Worm (Caenorhabditis elegans) whole organism, L4 larva: ENCODE measurements around the gene tag-151.

Source experiments
- D1046.2 ChIP-seq: fragments of 200-800 bp; sonication (Bioruptor generic); IDR thresholded peaks from 2 replicates; pipeline ENCODE4 v1.3.6; 2022; ENCODE audit warnings: missing genetic modification characterization, missing compliant biosample characterization
- F10B5.3 ChIP-seq: sonication (generic microtip); optimal IDR thresholded peaks from 2 replicates; lab custom pipeline; 2016; ENCODE audit warnings: mild to moderate bottlenecking, missing genetic modification characterization, missing compliant biosample characterization
- F26F4.8 ChIP-seq: fragments of 200-800 bp; sonication (Bioruptor generic); conservative IDR thresholded peaks from 2 replicates; pipeline ENCODE4 v1.3.6; 2022; ENCODE audit warnings: missing genetic modification characterization, missing compliant biosample characterization
- F44E2.7 ChIP-seq: fragments of 200-800 bp; sonication (Bioruptor generic); IDR thresholded peaks from 2 replicates; pipeline ENCODE4 v2.1.2; 2022; ENCODE audit warnings: missing genetic modification characterization, missing compliant biosample characterization
- F49E8.2 ChIP-seq: sonication (generic microtip); optimal IDR thresholded peaks from 2 replicates; lab custom pipeline; 2016; ENCODE audit warnings: missing compliant biosample characterization, mild to moderate bottlenecking, missing genetic modification characterization, borderline replicate concordance
- R02D3.7 ChIP-seq: fragments of 150-350 bp; sonication (generic microtip); optimal IDR thresholded peaks from 3 replicates; lab custom pipeline; 2014; ENCODE audit warnings: missing biosample characterization, missing genetic modification characterization
- T26A8.4 ChIP-seq: fragments of 200-800 bp; sonication (Bioruptor generic); IDR thresholded peaks from 2 replicates; pipeline ENCODE4 v1.3.6; 2022; ENCODE audit warnings: missing genetic modification characterization, missing compliant biosample characterization
- Y48G9A.11 ChIP-seq: fragments of 200-800 bp; sonication (Bioruptor generic); IDR thresholded peaks from 2 replicates; pipeline ENCODE4 v1.3.6; 2022; ENCODE audit warnings: missing genetic modification reagents, missing genetic modification characterization, missing compliant biosample characterization
- Y5F2A.4 ChIP-seq: fragments of 200-800 bp; sonication (Bioruptor generic); optimal IDR thresholded peaks from 2 replicates; lab custom pipeline; 2018; ENCODE audit warnings: mild to moderate bottlenecking, missing genetic modification characterization, missing compliant biosample characterization
- ZK337.2 ChIP-seq: fragments of 200-800 bp; sonication (Bioruptor generic); IDR thresholded peaks from 2 replicates; pipeline ENCODE4 v1.3.6; 2022; ENCODE audit warnings: missing genetic modification reagents, missing genetic modification characterization, missing compliant biosample characterization
- ama-1 ChIP-seq: fragments of 150-350 bp; optimal IDR thresholded peaks from 2 replicates; lab custom pipeline; 2014; ENCODE audit warnings: inconsistent platforms, mixed read lengths
- ceh-44 ChIP-seq: fragments of 200-800 bp; sonication (Bioruptor generic); IDR thresholded peaks from 2 replicates; pipeline ENCODE4 v1.3.6; 2022; ENCODE audit warnings: missing genetic modification reagents, missing genetic modification characterization, missing compliant biosample characterization
- cey-2 ChIP-seq: sonication (generic microtip); optimal IDR thresholded peaks from 3 replicates; lab custom pipeline; 2017; ENCODE audit warnings: missing genetic modification characterization, mild to moderate bottlenecking, missing compliant biosample characterization, antibody characterized with exemption, borderline replicate concordance; ENCODE audit not compliant: insufficient read depth
- ctbp-1 ChIP-seq: fragments of 200-800 bp; sonication (Bioruptor generic); IDR thresholded peaks from 2 replicates; pipeline ENCODE4 v1.3.6; 2022; ENCODE audit warnings: missing genetic modification reagents, missing genetic modification characterization, missing compliant biosample characterization
- daf-16 ChIP-seq, 3 experiments: sonication (generic microtip); optimal IDR thresholded peaks; 2 replicates each; lab custom pipeline; 2016 to 2017; ENCODE audit warnings: missing genetic modification characterization in 3 of 3, missing genetic modification reagents in 3 of 3, mild to moderate bottlenecking in 2 of 3, missing compliant biosample characterization in 2 of 3, missing biosample characterization in 1 of 3, moderate library complexity in 1 of 3
- daf-19 ChIP-seq: fragments of 200-800 bp; sonication (Bioruptor generic); conservative IDR thresholded peaks from 2 replicates; pipeline ENCODE4 v1.3.6; 2022; ENCODE audit warnings: missing genetic modification characterization, missing compliant biosample characterization
- dmd-6 ChIP-seq: fragments of 200-800 bp; sonication (Bioruptor generic); IDR thresholded peaks from 2 replicates; pipeline ENCODE4 v1.3.6; 2022; ENCODE audit warnings: missing genetic modification reagents, missing genetic modification characterization, missing compliant biosample characterization
- dmd-9 ChIP-seq: fragments of 200-800 bp; sonication (Bioruptor generic); IDR thresholded peaks from 2 replicates; pipeline ENCODE4 v1.3.6; 2022; ENCODE audit warnings: missing genetic modification reagents, missing genetic modification characterization, missing compliant biosample characterization
- duxl-1 ChIP-seq: sonication (generic microtip); optimal IDR thresholded peaks from 2 replicates; lab custom pipeline; 2016; ENCODE audit warnings: mild to moderate bottlenecking, missing genetic modification characterization, moderate library complexity, missing compliant biosample characterization; ENCODE audit not compliant: poor library complexity
- egl-27 ChIP-seq: sonication (generic microtip); optimal IDR thresholded peaks from 3 replicates; lab custom pipeline; 2017; ENCODE audit warnings: missing biosample characterization, missing genetic modification reagents, missing genetic modification characterization
- fkh-10 ChIP-seq: fragments of 150-350 bp; optimal IDR thresholded peaks from 2 replicates; lab custom pipeline; 2014; ENCODE audit warnings: missing biosample characterization, missing genetic modification reagents, missing genetic modification characterization
- hif-1 ChIP-seq, 2 experiments: sonication (generic microtip); optimal IDR thresholded peaks; 2 replicates each; lab custom pipeline; 2016 to 2017; ENCODE audit warnings: missing compliant biosample characterization in 2 of 2, missing genetic modification characterization in 2 of 2, missing genetic modification reagents in 2 of 2, missing genotype in 2 of 2, mild to moderate bottlenecking in 1 of 2
- hmg-1.1 ChIP-seq: fragments of 200-800 bp; sonication (Bioruptor generic); IDR thresholded peaks from 2 replicates; pipeline ENCODE4 v1.3.6; 2022; ENCODE audit warnings: missing genetic modification reagents, missing genetic modification characterization, missing compliant biosample characterization
- jun-1 ChIP-seq: fragments of 150-350 bp; optimal IDR thresholded peaks from 2 replicates; lab custom pipeline; 2014; ENCODE audit warnings: missing biosample characterization, missing genetic modification reagents, missing genetic modification characterization
- lin-13 ChIP-seq: fragments of 150-350 bp; optimal IDR thresholded peaks from 2 replicates; lab custom pipeline; 2014; ENCODE audit warnings: missing biosample characterization, missing genetic modification reagents, missing genetic modification characterization
- lin-29 ChIP-seq: fragments of 200-800 bp; sonication (Bioruptor generic); IDR thresholded peaks from 2 replicates; pipeline ENCODE4 v1.3.6; 2022; ENCODE audit warnings: missing genetic modification reagents, missing genetic modification characterization, missing compliant biosample characterization
- lir-3 ChIP-seq: sonication (generic microtip); optimal IDR thresholded peaks from 2 replicates; lab custom pipeline; 2016; ENCODE audit warnings: mild to moderate bottlenecking, missing genetic modification characterization, missing compliant biosample characterization
- lsy-2 ChIP-seq, 2 experiments: fragments of 150-350 bp in 1 of 2; sonication (generic microtip) in 1 of 2; optimal IDR thresholded peaks; 2 replicates each; lab custom pipeline; 2014 to 2017; ENCODE audit warnings: missing biosample characterization in 2 of 2, missing genetic modification characterization in 2 of 2
- madf-9 ChIP-seq: fragments of 200-800 bp; sonication (Bioruptor generic); conservative IDR thresholded peaks from 2 replicates; pipeline ENCODE4 v1.3.6; 2022; ENCODE audit warnings: missing genetic modification reagents, missing genetic modification characterization, missing compliant biosample characterization
- mdl-1 ChIP-seq, 2 experiments: fragments of 150-350 bp in 1 of 2; sonication (generic microtip) in 1 of 2; optimal IDR thresholded peaks; 2 replicates each; lab custom pipeline; 2014 to 2017; ENCODE audit warnings: missing biosample characterization in 2 of 2, missing genetic modification characterization in 2 of 2
- mxl-2 ChIP-seq: fragments of 200-800 bp; sonication (Bioruptor generic); conservative IDR thresholded peaks from 2 replicates; pipeline ENCODE4 v1.3.6; 2022; ENCODE audit warnings: missing genetic modification reagents, missing genetic modification characterization, missing compliant biosample characterization
- nhr-102 ChIP-seq: sonication (generic microtip); optimal IDR thresholded peaks from 2 replicates; lab custom pipeline; 2016; ENCODE audit warnings: mild to moderate bottlenecking, missing genetic modification characterization, moderate library complexity, missing compliant biosample characterization
- nhr-11 ChIP-seq: fragments of 150-350 bp; optimal IDR thresholded peaks from 2 replicates; lab custom pipeline; 2014; ENCODE audit warnings: missing biosample characterization, missing genetic modification characterization
- nhr-25 ChIP-seq: sonication (generic microtip); optimal IDR thresholded peaks from 2 replicates; lab custom pipeline; 2017; ENCODE audit warnings: missing genetic modification characterization, mild to moderate bottlenecking, missing compliant biosample characterization, antibody characterized with exemption, moderate library complexity, borderline replicate concordance; ENCODE audit not compliant: insufficient read depth
- nhr-48 ChIP-seq: sonication (generic microtip); optimal IDR thresholded peaks from 2 replicates; lab custom pipeline; 2016; ENCODE audit warnings: mild to moderate bottlenecking, missing genetic modification characterization, missing compliant biosample characterization
- nhr-6 ChIP-seq: fragments of 150-350 bp; optimal IDR thresholded peaks from 2 replicates; lab custom pipeline; 2014; ENCODE audit warnings: missing biosample characterization, missing genetic modification characterization
- nhr-76 ChIP-seq: fragments of 150-350 bp; optimal IDR thresholded peaks from 2 replicates; lab custom pipeline; 2014; ENCODE audit warnings: missing biosample characterization, missing genetic modification characterization
- pha-4 ChIP-seq, 2 experiments: fragments of 150-350 bp in 1 of 2; fragments of 200-800 bp in 1 of 2; sonication (Bioruptor generic) in 1 of 2; IDR thresholded peaks in 1 of 2; optimal IDR thresholded peaks in 1 of 2; 2 replicates each; pipeline versions ENCODE4 v1.3.6 to Lab custom; 2014 to 2022; ENCODE audit warnings: missing genetic modification characterization in 2 of 2, missing genetic modification reagents in 2 of 2, missing biosample characterization in 1 of 2, missing compliant biosample characterization in 1 of 2
- php-3 ChIP-seq: fragments of 200-800 bp; sonication (Bioruptor generic); IDR thresholded peaks from 2 replicates; pipeline ENCODE4 v1.3.6; 2022; ENCODE audit warnings: missing genetic modification reagents, missing genetic modification characterization, missing compliant biosample characterization
- pqm-1 ChIP-seq: sonication (generic microtip); optimal IDR thresholded peaks from 2 replicates; lab custom pipeline; 2017; ENCODE audit warnings: missing biosample characterization, missing genetic modification characterization
- rbr-2 ChIP-seq: sonication (generic microtip); optimal IDR thresholded peaks from 2 replicates; lab custom pipeline; 2016; ENCODE audit warnings: missing genotype, missing genetic modification characterization, missing compliant biosample characterization
- set-16 ChIP-seq: fragments of 200-800 bp; sonication (Bioruptor generic); IDR thresholded peaks from 2 replicates; pipeline ENCODE4 v1.3.6; 2022; ENCODE audit warnings: missing genetic modification reagents, missing genetic modification characterization, missing compliant biosample characterization
- snpc-1.2 ChIP-seq: fragments of 200-800 bp; sonication (Bioruptor generic); IDR thresholded peaks from 2 replicates; pipeline ENCODE4 v1.3.6; 2022; ENCODE audit warnings: missing genetic modification reagents, missing genetic modification characterization, missing compliant biosample characterization
- snpc-4 ChIP-seq: fragments of 150-350 bp; optimal IDR thresholded peaks from 2 replicates; lab custom pipeline; 2014; ENCODE audit warnings: missing biosample characterization, missing genetic modification characterization
- tag-97 ChIP-seq: fragments of 200-800 bp; sonication (Bioruptor generic); IDR thresholded peaks from 2 replicates; pipeline ENCODE4 v1.3.6; 2022; ENCODE audit warnings: missing genetic modification characterization, missing compliant biosample characterization
- unc-130 ChIP-seq: sonication (generic microtip); optimal IDR thresholded peaks from 2 replicates; lab custom pipeline; 2016; ENCODE audit warnings: missing genetic modification reagents, missing genetic modification characterization, missing compliant biosample characterization
- zag-1 ChIP-seq: fragments of 150-350 bp; optimal IDR thresholded peaks from 2 replicates; lab custom pipeline; 2014; ENCODE audit warnings: missing biosample characterization, missing genetic modification characterization
- zip-11 ChIP-seq: fragments of 200-800 bp; sonication (Bioruptor generic); IDR thresholded peaks from 2 replicates; pipeline ENCODE4 v1.3.6; 2022; ENCODE audit warnings: missing genetic modification characterization, missing compliant biosample characterization
- zip-2 ChIP-seq: fragments of 150-350 bp; optimal IDR thresholded peaks from 2 replicates; lab custom pipeline; 2014; ENCODE audit warnings: missing biosample characterization, missing genetic modification characterization

The tag-151 gene

ce11 chrII:4673670-4674069, 36.4 kb upstream of the tag-151 start:
- TF ChIP-seq ctbp-1 (GFP tag; lab: Robert Waterston, UW), result no peak
- no peak for TF ChIP-seq snpc-4 (tag; lab: Kevin White, UChicago)
- no peak for TF ChIP-seq pha-4 (GFP tag; IDR thresholded peaks at IDR 0.05; lab: Robert Waterston, UW)
- TF ChIP-seq pha-4 (tag; optimal IDR thresholded peaks at IDR 0.05; lab: Kevin White, UChicago), result no peak
- no peak for TF ChIP-seq rbr-2
- no peak for TF ChIP-seq pqm-1 (tag; lab: Kevin White, UChicago)
- no peak for TF ChIP-seq zip-11
- no peak for TF ChIP-seq R02D3.7 (tag; lab: Kevin White, UChicago)
- TF ChIP-seq lin-29 (GFP tag; lab: Robert Waterston, UW), result no peak
- no peak for TF ChIP-seq fkh-10 (GFP tag; lab: Kevin White, UChicago)
- no peak for TF ChIP-seq mxl-2
- no peak for TF ChIP-seq zag-1 (tag; lab: Kevin White, UChicago)
- no peak for TF ChIP-seq ceh-44
- TF ChIP-seq daf-16 (GFP tag; optimal IDR thresholded peaks at IDR 0.05; lab: Kevin White, UChicago), result no peak
- TF ChIP-seq daf-16 (tag; optimal IDR thresholded peaks at IDR 0.05; lab: Kevin White, UChicago), result no peak
- TF ChIP-seq F44E2.7 (GFP tag; lab: Robert Waterston, UW), result no peak
- TF ChIP-seq F10B5.3 (tag; lab: Kevin White, UChicago), result no peak
- no peak for TF ChIP-seq zip-2
- no peak for TF ChIP-seq ZK337.2

- no peak for TF ChIP-seq nhr-76 (tag; lab: Kevin White, UChicago)
- no peak for TF ChIP-seq lin-13 (GFP tag; lab: Kevin White, UChicago)
- TF ChIP-seq duxl-1 (tag; lab: Kevin White, UChicago), result no peak
- TF ChIP-seq tag-97 (GFP tag; lab: Robert Waterston, UW), result no peak
- no peak for TF ChIP-seq ama-1 (lab: Kevin White, UChicago)
- TF ChIP-seq mxl-2, result no peak
- peak; percentile 21 for TF ChIP-seq nhr-48 (tag; lab: Kevin White, UChicago)
- no peak for TF ChIP-seq rbr-2
- TF ChIP-seq hif-1 (tag; optimal IDR thresholded peaks at IDR 0.05; lab: Kevin White, UChicago), result no peak
- TF ChIP-seq T26A8.4, result no peak
- no peak for TF ChIP-seq nhr-102 (tag; lab: Kevin White, UChicago)
- no peak for TF ChIP-seq nhr-6
- no peak for TF ChIP-seq jun-1
- TF ChIP-seq F26F4.8 (GFP tag; lab: Robert Waterston, UW), result no peak
- no peak for TF ChIP-seq ZK337.2
- no peak for TF ChIP-seq hmg-1.1 (GFP tag; lab: Robert Waterston, UW)
- no peak for TF ChIP-seq dmd-9 (GFP tag; lab: Robert Waterston, UW)
- peak in 1 of 2 experiments; percentile 11 for TF ChIP-seq lsy-2 (tag; optimal IDR thresholded peaks at IDR 0.05; lab: Kevin White, UChicago)
- TF ChIP-seq unc-130 (GFP tag; lab: Kevin White, UChicago), result no peak
- no peak for TF ChIP-seq nhr-25 (tag; lab: Kevin White, UChicago)
- TF ChIP-seq Y5F2A.4 (GFP tag; lab: Kevin White, UChicago), result no peak
- TF ChIP-seq pha-4 (GFP tag; IDR thresholded peaks at IDR 0.05; lab: Robert Waterston, UW), result no peak
- TF ChIP-seq pha-4 (tag; optimal IDR thresholded peaks at IDR 0.05; lab: Kevin White, UChicago), result no peak
- no peak for TF ChIP-seq mdl-1 (tag; optimal IDR thresholded peaks at IDR 0.05; lab: Kevin White, UChicago)
- no peak for TF ChIP-seq D1046.2
- no peak for TF ChIP-seq php-3 (GFP tag; lab: Robert Waterston, UW)
- TF ChIP-seq madf-9 (GFP tag; lab: Robert Waterston, UW), result no peak
- TF ChIP-seq lin-29 (GFP tag; lab: Robert Waterston, UW), result no peak
- no peak for TF ChIP-seq lir-3 (tag; lab: Kevin White, UChicago)
- no peak for TF ChIP-seq Y48G9A.11 (GFP tag; lab: Robert Waterston, UW)
- peak; percentile 70 for TF ChIP-seq dmd-6 (GFP tag; lab: Robert Waterston, UW)
- TF ChIP-seq snpc-1.2, result no peak
- no peak for TF ChIP-seq nhr-11 (tag; lab: Kevin White, UChicago)
- no peak for TF ChIP-seq F49E8.2 (tag; lab: Kevin White, UChicago)
- no peak for TF ChIP-seq egl-27 (tag; lab: Kevin White, UChicago)
- no peak for TF ChIP-seq cey-2 (tag; lab: Kevin White, UChicago)
- TF ChIP-seq set-16 (GFP tag; lab: Robert Waterston, UW), result no peak
- TF ChIP-seq daf-19, result no peak
Observed at ce11 chrII:4674188-4674587, 35.9 kb upstream of the tag-151 start.
